Fruit fly (Drosophila melanogaster): Measurements from ENCODE around the gene CG14990.
A peak's percentile ranks its signal among the peaks of the same experiment; 100 is the strongest.

CG14990 gene

DNA sequence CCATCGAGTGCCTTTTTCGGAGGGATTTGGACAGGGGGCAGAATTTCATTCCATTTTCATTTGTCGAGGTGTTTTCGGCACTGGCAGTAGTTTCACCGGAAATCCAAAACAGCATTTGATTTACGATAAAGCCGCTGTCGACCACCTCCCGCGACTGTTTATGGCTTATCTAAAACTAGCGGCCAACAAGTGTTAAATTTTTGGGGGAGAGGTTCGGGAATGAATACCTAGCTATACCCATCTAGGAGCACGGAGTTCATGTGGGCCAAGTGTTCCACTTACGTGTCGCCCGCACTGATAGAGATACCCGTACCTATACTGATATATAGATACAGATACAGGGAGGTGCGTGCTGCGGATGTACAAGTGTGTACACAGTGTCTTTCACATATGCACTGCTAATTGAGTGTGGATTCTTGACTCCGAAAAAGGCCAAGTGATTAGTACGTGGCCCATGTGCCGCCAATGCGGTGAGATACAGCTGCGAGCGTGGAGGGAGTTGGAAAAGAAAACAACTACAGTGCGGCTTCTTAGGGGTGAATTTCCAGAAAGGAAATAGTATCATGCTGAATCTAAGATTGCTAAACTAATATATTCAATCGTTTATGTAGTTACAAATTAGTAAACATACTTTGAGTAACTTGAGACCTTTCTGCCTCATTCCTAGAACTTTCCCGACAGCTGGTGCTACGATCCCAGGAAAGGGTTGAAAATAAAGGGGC, 26.8 kb downstream of the CG14990 start (continued):
- peak in 1 of 2 experiments; percentile 76 for TF ChIP-seq Hr78 (GFP tag; optimal IDR thresholded peaks at IDR 0.05)
- peak; percentile 39 for TF ChIP-seq vvl (GFP tag; IDR thresholded peaks at IDR 0.05)
- no peak for TF ChIP-seq Abd-B (GFP tag; optimal IDR thresholded peaks at IDR 0.05)
- TF ChIP-seq CG10959 (GFP tag; IDR thresholded peaks at IDR 0.05): no peak
- no peak for TF ChIP-seq CG17361 (GFP tag; IDR thresholded peaks at IDR 0.05)
- no peak for TF ChIP-seq klu (GFP tag; IDR thresholded peaks at IDR 0.05)
- no peak for TF ChIP-seq insv (GFP tag; optimal IDR thresholded peaks at IDR 0.05)
- no peak for TF ChIP-seq H15 (GFP tag; IDR thresholded peaks at IDR 0.05)
- peak; percentile 81 for TF ChIP-seq HLHmδ (GFP tag; optimal IDR thresholded peaks at IDR 0.05)
- TF ChIP-seq Mes4 (GFP tag; optimal IDR thresholded peaks at IDR 0.05): no peak
- TF ChIP-seq C15 (GFP tag; IDR thresholded peaks at IDR 0.05): no peak
- no peak for TF ChIP-seq ab (GFP tag; optimal IDR thresholded peaks at IDR 0.05)
- TF ChIP-seq Hmx (GFP tag; optimal IDR thresholded peaks at IDR 0.05): no peak
- peak; percentile 82 for TF ChIP-seq grau (tag; optimal IDR thresholded peaks at IDR 0.05)
- no peak for TF ChIP-seq CG5245 (GFP tag; optimal IDR thresholded peaks at IDR 0.05)
- no peak for TF ChIP-seq bbx (GFP tag; IDR thresholded peaks at IDR 0.05; ENCODE audit: partially characterized antibody)
- no peak for TF ChIP-seq Rx (GFP tag; IDR thresholded peaks at IDR 0.05)
- no peak for TF ChIP-seq hth (optimal IDR thresholded peaks at IDR 0.05)
- no peak for TF ChIP-seq fd102C (GFP tag; optimal IDR thresholded peaks at IDR 0.05)
- no peak for TF ChIP-seq CG13424 (tag; optimal IDR thresholded peaks at IDR 0.05)
- peak; percentile 7 for TF ChIP-seq CG11504 (tag; optimal IDR thresholded peaks at IDR 0.05)
- no peak for TF ChIP-seq Pdp1 (GFP tag; optimal IDR thresholded peaks at IDR 0.05)

DNA sequence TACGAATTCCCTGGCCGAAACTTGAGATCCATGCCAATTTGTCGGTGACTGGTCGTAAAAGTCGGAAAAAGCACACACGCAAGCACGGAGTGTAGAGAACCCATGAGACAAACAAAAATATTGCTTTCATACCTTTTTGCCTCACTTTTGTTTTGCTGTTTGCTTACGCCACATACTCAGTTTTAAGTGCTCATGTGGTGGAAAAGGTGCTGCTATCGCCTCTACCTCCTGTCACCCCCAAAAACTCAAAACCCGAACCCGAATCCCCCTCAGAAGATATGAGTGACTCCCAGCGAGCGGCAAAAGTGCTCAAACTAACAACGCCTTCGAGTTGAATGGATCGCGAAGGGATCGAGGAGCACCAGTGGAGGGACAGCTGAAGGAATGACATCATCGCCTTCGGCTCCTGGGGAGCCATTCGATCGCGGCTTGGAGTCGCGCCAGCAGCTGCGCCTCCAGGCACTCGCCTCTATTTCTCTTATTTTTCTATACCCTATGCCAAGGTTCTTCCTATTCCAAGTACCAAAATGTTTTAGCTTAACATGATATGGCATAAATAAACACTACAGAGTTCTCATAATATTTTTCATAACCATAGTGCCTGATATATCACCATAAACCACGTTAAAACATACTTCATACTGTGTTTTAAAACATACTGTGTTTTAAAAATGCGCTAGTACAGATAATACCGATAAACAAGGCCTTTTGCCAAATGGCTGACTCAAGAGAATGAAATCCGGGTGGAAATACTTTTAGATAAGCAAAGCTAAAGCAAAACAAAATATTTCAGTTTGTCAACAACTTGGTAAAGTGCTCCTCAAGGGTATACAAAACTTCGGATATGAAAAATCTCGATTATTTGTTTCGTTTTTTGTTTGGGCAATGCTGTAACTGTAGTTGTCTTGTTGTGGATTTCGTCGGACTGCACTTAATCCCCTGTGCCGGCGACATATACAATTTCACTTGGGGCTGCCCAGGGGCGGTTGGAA, 27.6 kb downstream of the CG14990 start:
- TF ChIP-seq Six4 (GFP tag; optimal IDR thresholded peaks at IDR 0.05): no peak
- peak in 1 of 2 experiments; percentile 2 for TF ChIP-seq Hr51 (GFP tag; optimal IDR thresholded peaks at IDR 0.05)
- TF ChIP-seq Mad (GFP tag; optimal IDR thresholded peaks at IDR 0.05): no peak
- TF ChIP-seq CG10654 (GFP tag; optimal IDR thresholded peaks at IDR 0.05): no peak
- no peak for TF ChIP-seq luna (GFP tag; optimal IDR thresholded peaks at IDR 0.05)
- TF ChIP-seq CG43689 (GFP tag; IDR thresholded peaks at IDR 0.05): no peak
- TF ChIP-seq NK7.1 (GFP tag; optimal IDR thresholded peaks at IDR 0.05): no peak
- no peak for TF ChIP-seq CG6791 (GFP tag; IDR thresholded peaks at IDR 0.05; ENCODE audit: partially characterized antibody)
- no peak for TF ChIP-seq CG4282 (GFP tag; optimal IDR thresholded peaks at IDR 0.05)
- TF ChIP-seq CG10274 (GFP tag; optimal IDR thresholded peaks at IDR 0.05): no peak
- TF ChIP-seq CG1529 (GFP tag; optimal IDR thresholded peaks at IDR 0.05): no peak
- TF ChIP-seq sqz (GFP tag; optimal IDR thresholded peaks at IDR 0.05): no peak
- TF ChIP-seq CG8290 (GFP tag; optimal IDR thresholded peaks at IDR 0.05): no peak
- TF ChIP-seq CG8290 (tag; optimal IDR thresholded peaks at IDR 0.05): no peak
- no peak for TF ChIP-seq insv (GFP tag; optimal IDR thresholded peaks at IDR 0.05)
- peak; percentile 89 for TF ChIP-seq z (GFP tag; IDR thresholded peaks at IDR 0.05)
- no peak for TF ChIP-seq CG15479 (GFP tag; optimal IDR thresholded peaks at IDR 0.05)
- TF ChIP-seq CG31224 (GFP tag; IDR thresholded peaks at IDR 0.05): no peak
- TF ChIP-seq Xbp1 (GFP tag; optimal IDR thresholded peaks at IDR 0.05): no peak
- TF ChIP-seq caup (GFP tag; optimal IDR thresholded peaks at IDR 0.05; ENCODE audit: severe bottlenecking): no peak
- TF ChIP-seq ab (GFP tag; optimal IDR thresholded peaks at IDR 0.05): no peak
- no peak for TF ChIP-seq gem (tag; optimal IDR thresholded peaks at IDR 0.05)
- TF ChIP-seq unc-4 (GFP tag; IDR thresholded peaks at IDR 0.05; ENCODE audit: partially characterized antibody): no peak
- peak; percentile 19 for TF ChIP-seq CG13894 (tag; optimal IDR thresholded peaks at IDR 0.05)
- no peak for TF ChIP-seq CG15514 (GFP tag; optimal IDR thresholded peaks at IDR 0.05)
- no peak for TF ChIP-seq Hand (GFP tag; optimal IDR thresholded peaks at IDR 0.05)
- TF ChIP-seq CG17328 (GFP tag; IDR thresholded peaks at IDR 0.05): no peak

Measured in whole organism, embryonic.